Worm (Caenorhabditis elegans) whole organism, late embryonic: ENCODE data around the gene B0244.7.

ENCODE experiments used
- C08G9.2 ChIP-seq: sonication (generic microtip); optimal IDR thresholded peaks from 2 replicates; lab custom pipeline; 2016; ENCODE audit warnings: mild to moderate bottlenecking, missing genetic modification characterization, moderate library complexity, missing compliant biosample characterization
- F13H6.1 ChIP-seq: sonication (generic microtip); optimal IDR thresholded peaks from 2 replicates; lab custom pipeline; 2016; ENCODE audit warnings: missing genetic modification characterization, missing compliant biosample characterization
- K02D7.2 ChIP-seq: sonication (generic microtip); optimal IDR thresholded peaks from 2 replicates; lab custom pipeline; 2017; ENCODE audit warnings: mild to moderate bottlenecking, missing genetic modification characterization, missing compliant biosample characterization
- K09A11.1 ChIP-seq: sonication (generic microtip); optimal IDR thresholded peaks from 2 replicates; lab custom pipeline; 2017; ENCODE audit warnings: antibody characterized with exemption, mild to moderate bottlenecking, missing genetic modification characterization, missing compliant biosample characterization; ENCODE audit not compliant: insufficient read depth
- Y22D7AL.16 ChIP-seq: sonication (generic microtip); optimal IDR thresholded peaks from 2 replicates; lab custom pipeline; 2016; ENCODE audit warnings: missing genetic modification characterization, missing compliant biosample characterization
- ahr-1 ChIP-seq: sonication (generic microtip); optimal IDR thresholded peaks from 2 replicates; lab custom pipeline; 2016; ENCODE audit warnings: missing genetic modification characterization, missing compliant biosample characterization
- ceh-14 ChIP-seq: sonication (generic microtip); optimal IDR thresholded peaks from 2 replicates; lab custom pipeline; 2016; ENCODE audit warnings: missing genotype, missing genetic modification characterization, missing compliant biosample characterization
- ceh-2 ChIP-seq: sonication (generic microtip); optimal IDR thresholded peaks from 2 replicates; lab custom pipeline; 2016; ENCODE audit warnings: missing genotype, missing genetic modification characterization, missing compliant biosample characterization
- ceh-24 ChIP-seq: sonication (generic microtip); optimal IDR thresholded peaks from 2 replicates; lab custom pipeline; 2016; ENCODE audit warnings: mild to moderate bottlenecking, missing genetic modification characterization, missing compliant biosample characterization
- ceh-31 ChIP-seq: sonication (generic microtip); optimal IDR thresholded peaks from 2 replicates; lab custom pipeline; 2016; ENCODE audit warnings: missing genetic modification characterization, missing compliant biosample characterization
- ceh-48 ChIP-seq: sonication (generic microtip); optimal IDR thresholded peaks from 2 replicates; lab custom pipeline; 2016; ENCODE audit warnings: missing genetic modification characterization, inconsistent platforms, missing compliant biosample characterization
- ceh-6 ChIP-seq: fragments of 200-800 bp; sonication (Bioruptor generic); optimal IDR thresholded peaks from 2 replicates; lab custom pipeline; 2018; ENCODE audit warnings: mild to moderate bottlenecking, missing genetic modification characterization, missing compliant biosample characterization
- che-1 ChIP-seq: sonication (generic microtip); optimal IDR thresholded peaks from 2 replicates; lab custom pipeline; 2016; ENCODE audit warnings: mild to moderate bottlenecking, missing genetic modification characterization, missing compliant biosample characterization
- dmd-4 ChIP-seq: sonication (generic microtip); optimal IDR thresholded peaks from 2 replicates; lab custom pipeline; 2016; ENCODE audit warnings: borderline replicate concordance, missing genetic modification characterization, missing compliant biosample characterization
- elt-2 ChIP-seq: sonication (generic microtip); optimal IDR thresholded peaks from 2 replicates; lab custom pipeline; 2016; ENCODE audit warnings: missing genetic modification reagents, missing genetic modification characterization, missing compliant biosample characterization
- ets-4 ChIP-seq: sonication (generic microtip); optimal IDR thresholded peaks from 2 replicates; lab custom pipeline; 2016; ENCODE audit warnings: missing genetic modification characterization, missing compliant biosample characterization
- fax-1 ChIP-seq: sonication (generic microtip); optimal IDR thresholded peaks from 2 replicates; lab custom pipeline; 2016; ENCODE audit warnings: missing genotype, missing genetic modification characterization, missing compliant biosample characterization
- fkh-10 ChIP-seq: fragments of 150-350 bp; optimal IDR thresholded peaks from 2 replicates; lab custom pipeline; 2014; ENCODE audit warnings: missing biosample characterization, missing genetic modification reagents, missing genetic modification characterization
- hlh-6 ChIP-seq: sonication (generic microtip); optimal IDR thresholded peaks from 2 replicates; lab custom pipeline; 2016; ENCODE audit warnings: missing genotype, missing genetic modification characterization, missing compliant biosample characterization
- hlh-8 ChIP-seq: sonication (generic microtip); optimal IDR thresholded peaks from 2 replicates; lab custom pipeline; 2016; ENCODE audit warnings: missing genotype, missing genetic modification characterization, missing compliant biosample characterization
- lin-11 ChIP-seq: fragments of 200-800 bp; sonication (Bioruptor generic); optimal IDR thresholded peaks from 2 replicates; lab custom pipeline; 2018; ENCODE audit warnings: mild to moderate bottlenecking, missing genetic modification characterization, missing compliant biosample characterization
- madf-2 ChIP-seq: sonication (generic microtip); optimal IDR thresholded peaks from 2 replicates; lab custom pipeline; 2017; ENCODE audit warnings: missing genetic modification characterization, missing compliant biosample characterization
- mec-3 ChIP-seq: sonication (generic microtip); optimal IDR thresholded peaks from 2 replicates; lab custom pipeline; 2016; ENCODE audit warnings: borderline replicate concordance, missing genetic modification characterization, missing compliant biosample characterization
- nfya-1 ChIP-seq: sonication (generic microtip); optimal IDR thresholded peaks from 2 replicates; lab custom pipeline; 2017; ENCODE audit warnings: missing genetic modification characterization, mild to moderate bottlenecking, missing compliant biosample characterization, antibody characterized with exemption, moderate library complexity
- pax-1 ChIP-seq: fragments of 150-350 bp; optimal IDR thresholded peaks from 2 replicates; lab custom pipeline; 2014; ENCODE audit warnings: missing biosample characterization, missing genetic modification characterization
- pha-2 ChIP-seq: sonication (generic microtip); optimal IDR thresholded peaks from 2 replicates; lab custom pipeline; 2017; ENCODE audit warnings: mild to moderate bottlenecking, missing genetic modification characterization, missing compliant biosample characterization
- pqm-1 ChIP-seq: sonication (generic microtip); optimal IDR thresholded peaks from 2 replicates; lab custom pipeline; 2016; ENCODE audit warnings: missing genetic modification characterization, missing compliant biosample characterization
- ref-2 ChIP-seq: sonication (generic microtip); optimal IDR thresholded peaks from 2 replicates; lab custom pipeline; 2016; ENCODE audit warnings: missing genetic modification characterization, missing compliant biosample characterization
- rnt-1 ChIP-seq: sonication (generic microtip); optimal IDR thresholded peaks from 2 replicates; lab custom pipeline; 2016; ENCODE audit warnings: missing genetic modification characterization, missing compliant biosample characterization
- sdc-2 ChIP-seq: sonication (generic microtip); optimal IDR thresholded peaks from 2 replicates; lab custom pipeline; 2016; ENCODE audit warnings: missing genotype, missing genetic modification characterization, missing compliant biosample characterization
- sox-4 ChIP-seq: sonication (generic microtip); optimal IDR thresholded peaks from 2 replicates; lab custom pipeline; 2017; ENCODE audit warnings: mild to moderate bottlenecking, missing genetic modification characterization, inconsistent platforms, missing compliant biosample characterization
- syd-9 ChIP-seq: sonication (generic microtip); optimal IDR thresholded peaks from 2 replicates; lab custom pipeline; 2016; ENCODE audit warnings: mild to moderate bottlenecking, missing genetic modification characterization, moderate library complexity, missing compliant biosample characterization
- tbx-2 ChIP-seq: sonication (generic microtip); optimal IDR thresholded peaks from 2 replicates; lab custom pipeline; 2016; ENCODE audit warnings: missing genetic modification characterization, missing compliant biosample characterization
- tbx-7 ChIP-seq: sonication (generic microtip); optimal IDR thresholded peaks from 2 replicates; lab custom pipeline; 2016; ENCODE audit warnings: missing genotype, missing genetic modification characterization, missing compliant biosample characterization
- unc-42 ChIP-seq: sonication (generic microtip); optimal IDR thresholded peaks from 2 replicates; lab custom pipeline; 2016; ENCODE audit warnings: missing genotype, missing genetic modification characterization, missing compliant biosample characterization
- unc-55 ChIP-seq: sonication (generic microtip); optimal IDR thresholded peaks from 2 replicates; lab custom pipeline; 2017; ENCODE audit warnings: missing biosample characterization, missing genetic modification reagents, missing genetic modification characterization
- unc-86 ChIP-seq: sonication (generic microtip); optimal IDR thresholded peaks from 2 replicates; lab custom pipeline; 2016; ENCODE audit warnings: missing genetic modification characterization, missing compliant biosample characterization
- zip-5 ChIP-seq: sonication (generic microtip); optimal IDR thresholded peaks from 2 replicates; lab custom pipeline; 2016; ENCODE audit warnings: missing genetic modification characterization, missing compliant biosample characterization

B0244.7 gene

ce11 chrIII:5720266-5721019 is 10.9 kb upstream of the B0244.7 start:
- TF ChIP-seq unc-42 (tag; lab: Kevin White, UChicago): peak; percentile 99
- no peak for TF ChIP-seq madf-2 (tag; lab: Kevin White, UChicago)
- peak; percentile 51 for TF ChIP-seq ceh-31
- no peak for TF ChIP-seq lin-11 (tag; lab: Kevin White, UChicago)
- TF ChIP-seq ceh-14 (tag; lab: Kevin White, UChicago): peak; percentile 44
- TF ChIP-seq ref-2: peak; percentile 42
- no peak for TF ChIP-seq fax-1 (tag; lab: Kevin White, UChicago)
- TF ChIP-seq tbx-2 (tag; lab: Kevin White, UChicago): peak; percentile 24
- no peak for TF ChIP-seq sox-4 (tag; lab: Kevin White, UChicago)

ce11 chrIII:5721488-5721887 is 9.8 kb upstream of the B0244.7 start:
- TF ChIP-seq ceh-24 (tag; lab: Kevin White, UChicago) (no peak), nfya-1 (tag; lab: Kevin White, UChicago) (peak; percentile 3), unc-42 (tag; lab: Kevin White, UChicago) (no peak), dmd-4 (tag; lab: Kevin White, UChicago) (no peak), unc-55 (GFP tag; lab: Kevin White, UChicago) (peak; percentile 72), K09A11.1 (tag; lab: Kevin White, UChicago) (no peak)

ce11 chrIII:5721888-5722287 is 9.4 kb upstream of the B0244.7 start:
- no peak for TF ChIP-seq pax-1 (tag; lab: Kevin White, UChicago)
- TF ChIP-seq rnt-1 (tag; lab: Kevin White, UChicago): no peak
- peak; percentile 8 for TF ChIP-seq tbx-2 (tag; lab: Kevin White, UChicago)
- TF ChIP-seq unc-42 (tag; lab: Kevin White, UChicago): peak; percentile 10
- TF ChIP-seq pha-2 (tag; lab: Kevin White, UChicago): peak; percentile 22
- TF ChIP-seq fkh-10 (GFP tag; lab: Kevin White, UChicago): no peak
- peak; percentile 47 for TF ChIP-seq ceh-48 (tag; lab: Kevin White, UChicago)
- no peak for TF ChIP-seq nfya-1 (tag; lab: Kevin White, UChicago)
- TF ChIP-seq elt-2 (tag; lab: Kevin White, UChicago): peak; percentile 87
- TF ChIP-seq ceh-6 (GFP tag; lab: Kevin White, UChicago): no peak
- peak; percentile 60 for TF ChIP-seq ceh-31
- TF ChIP-seq ceh-14 (tag; lab: Kevin White, UChicago): peak; percentile 23
- peak; percentile 16 for TF ChIP-seq sdc-2 (tag; lab: Kevin White, UChicago)
- peak; percentile 48 for TF ChIP-seq mec-3 (tag; lab: Kevin White, UChicago)
- TF ChIP-seq C08G9.2 (tag; lab: Kevin White, UChicago): peak; percentile 85
- no peak for TF ChIP-seq unc-86 (tag; lab: Kevin White, UChicago)
- no peak for TF ChIP-seq F13H6.1 (tag; lab: Kevin White, UChicago)
- TF ChIP-seq hlh-8 (tag; lab: Kevin White, UChicago): peak; percentile 4
- TF ChIP-seq ref-2: peak; percentile 72
- TF ChIP-seq pqm-1 (tag; lab: Kevin White, UChicago): peak; percentile 61
- TF ChIP-seq K02D7.2 (tag; lab: Kevin White, UChicago): no peak
- TF ChIP-seq ets-4 (tag; lab: Kevin White, UChicago): peak; percentile 94
- no peak for TF ChIP-seq che-1
- TF ChIP-seq zip-5 (tag; lab: Kevin White, UChicago): peak; percentile 1
- no peak for TF ChIP-seq Y22D7AL.16 (tag; lab: Kevin White, UChicago)

- TF ChIP-seq ceh-2 (tag; lab: Kevin White, UChicago) (no peak), ref-2 (no peak), syd-9 (tag; lab: Kevin White, UChicago) (no peak), tbx-7 (tag; lab: Kevin White, UChicago) (no peak), hlh-6 (tag; lab: Kevin White, UChicago) (no peak), elt-2 (tag; lab: Kevin White, UChicago) (no peak), ahr-1 (no peak)
Measured at ce11 chrIII:5722550-5722949, 8.8 kb upstream of the B0244.7 start, which contains the start of gene wrm-1. wrm-1 (plus strand) TSS chrIII:5722850.
